Fruit fly (Drosophila melanogaster): ENCODE results near the gene Nepl8.

Nepl8 gene

dm6 chr2L:16495193-16495780, 7.3 kb downstream of the Nepl8 start (continued):
- TF ChIP-seq Antp (GFP tag; optimal IDR thresholded peaks at IDR 0.05) (no peak), ap (GFP tag; IDR thresholded peaks at IDR 0.05) (peak; percentile 72), org-1 (GFP tag; optimal IDR thresholded peaks at IDR 0.05) (peak; percentile 82), Dfd (GFP tag; optimal IDR thresholded peaks at IDR 0.05) (no peak), phol (tag; optimal IDR thresholded peaks at IDR 0.05) (no peak), vvl (GFP tag; IDR thresholded peaks at IDR 0.05) (peak; percentile 94), TFAM (GFP tag; optimal IDR thresholded peaks at IDR 0.05) (no peak), CG6654 (GFP tag; optimal IDR thresholded peaks at IDR 0.05) (peak; percentile 94), CG7372 (GFP tag; IDR thresholded peaks at IDR 0.05) (no peak), hb (GFP tag; IDR thresholded peaks at IDR 0.05; ENCODE audit: partially characterized antibody) (no peak), sens-2 (GFP tag; IDR thresholded peaks at IDR 0.05) (peak; percentile 59; the same call in 1 of the 2 replicates), Hmx (GFP tag; optimal IDR thresholded peaks at IDR 0.05) (no peak), CG4282 (GFP tag; optimal IDR thresholded peaks at IDR 0.05) (peak; percentile 17), sc (optimal IDR thresholded peaks at IDR 0.05) (no peak), sc (GFP tag; optimal IDR thresholded peaks at IDR 0.05) (peak; percentile 86), CG8924 (tag; optimal IDR thresholded peaks at IDR 0.05) (peak; percentile 96), eyg (GFP tag; optimal IDR thresholded peaks at IDR 0.05) (no peak), CG6765 (GFP tag; optimal IDR thresholded peaks at IDR 0.05) (no peak), sna (GFP tag; IDR thresholded peaks at IDR 0.05; ENCODE audit: partially characterized antibody) (no peak), ash1 (GFP tag; optimal IDR thresholded peaks at IDR 0.05) (no peak), CG4707 (GFP tag; optimal IDR thresholded peaks at IDR 0.05) (peak; percentile 95), CG31388 (GFP tag; optimal IDR thresholded peaks at IDR 0.05) (no peak), pho (GFP tag; optimal IDR thresholded peaks at IDR 0.05) (peak; percentile 75), CG1602 (GFP tag; optimal IDR thresholded peaks at IDR 0.05) (peak; percentile 81), MESR4 (GFP tag; optimal IDR thresholded peaks at IDR 0.05) (peak; percentile 43), CG10565 (GFP tag; optimal IDR thresholded peaks at IDR 0.05) (no peak), Stat92E (GFP tag; optimal IDR thresholded peaks at IDR 0.05) (no peak), ssp (GFP tag; IDR thresholded peaks at IDR 0.05) (peak; percentile 80), dati (GFP tag; IDR thresholded peaks at IDR 0.05) (no peak), HLH54F (GFP tag; optimal IDR thresholded peaks at IDR 0.05) (peak; percentile 67), Gsc (GFP tag; IDR thresholded peaks at IDR 0.05) (no peak), CG4854 (GFP tag; optimal IDR thresholded peaks at IDR 0.05) (no peak), Max (GFP tag; optimal IDR thresholded peaks at IDR 0.05) (no peak), sob (GFP tag; IDR thresholded peaks at IDR 0.05) (peak; percentile 82), CG10431 (GFP tag; optimal IDR thresholded peaks at IDR 0.05) (peak; percentile 69), CG15269 (tag; optimal IDR thresholded peaks at IDR 0.05) (peak; percentile 89), CG13775 (GFP tag; optimal IDR thresholded peaks at IDR 0.05) (peak; percentile 71), CG14014 (GFP tag; IDR thresholded peaks at IDR 0.05) (peak; percentile 45; the same call in 1 of the 2 replicates), pros (GFP tag; optimal IDR thresholded peaks at IDR 0.05) (no peak), wor (GFP tag; IDR thresholded peaks at IDR 0.05) (peak; percentile 82), CG15514 (GFP tag; optimal IDR thresholded peaks at IDR 0.05) (no peak), CG9817 (tag; optimal IDR thresholded peaks at IDR 0.05) (peak; percentile 84), CG14860 (GFP tag; IDR thresholded peaks at IDR 0.05; ENCODE audit: partially characterized antibody) (no peak), CG15696 (tag; optimal IDR thresholded peaks at IDR 0.05) (no peak), Hr51 (GFP tag; optimal IDR thresholded peaks at IDR 0.05) (peak; percentile 54 to 93), knrl (GFP tag; IDR thresholded peaks at IDR 0.05; ENCODE audit: partially characterized antibody) (no peak), pfk (GFP tag; optimal IDR thresholded peaks at IDR 0.05) (no peak), Ets97D (GFP tag; optimal IDR thresholded peaks at IDR 0.05) (no peak), CG32532 (GFP tag; IDR thresholded peaks at IDR 0.05) (no peak), CG2678 (tag; optimal IDR thresholded peaks at IDR 0.05) (no peak)

All from whole organism, embryonic.